Worm (Caenorhabditis elegans): ENCODE measurements around the gene mlck-1.

DNA sequence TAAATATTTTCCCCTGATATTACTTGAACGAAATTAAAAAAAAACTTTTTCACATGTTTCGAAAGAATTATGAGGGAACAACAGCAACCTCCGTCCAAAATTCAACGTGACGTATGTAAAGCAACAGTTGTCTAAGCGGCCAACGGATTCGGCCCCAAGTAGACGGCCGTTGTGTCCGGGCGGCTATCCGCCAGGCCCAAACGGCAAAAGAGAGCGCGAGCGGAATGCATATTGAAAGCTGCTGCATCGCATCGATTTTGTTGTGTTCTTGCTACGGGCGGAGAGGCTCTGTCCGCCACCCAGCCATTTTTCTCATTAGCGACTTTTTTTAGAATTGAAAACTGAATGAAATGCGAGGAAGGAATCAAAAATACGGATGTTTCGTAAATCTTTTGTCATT lies 9.6 kb upstream of the mlck-1 start:
- no peak for TF ChIP-seq nhr-77 (tag; optimal IDR thresholded peaks at IDR 0.05)
- no peak for TF ChIP-seq jun-1 (tag; optimal IDR thresholded peaks at IDR 0.05)
- TF ChIP-seq tbx-2 (tag; optimal IDR thresholded peaks at IDR 0.05): no peak
- TF ChIP-seq sea-2 (GFP tag; optimal IDR thresholded peaks at IDR 0.05): no peak
- no peak for TF ChIP-seq ztf-11 (tag; optimal IDR thresholded peaks at IDR 0.05)
- TF ChIP-seq ztf-4 (tag; optimal IDR thresholded peaks at IDR 0.05): no peak
- no peak for TF ChIP-seq mdl-1 (tag; optimal IDR thresholded peaks at IDR 0.05)
- TF ChIP-seq pha-4 (tag; optimal IDR thresholded peaks at IDR 0.05): no peak

Data from whole organism, L3 larva.